Worm (Caenorhabditis elegans) whole organism, L4 larva: ENCODE results near the gene Y110A2AL.1.

ENCODE experiments used
- Y48G9A.11 ChIP-seq: fragments of 200-800 bp; sonication (Bioruptor generic); IDR thresholded peaks from 2 replicates; pipeline ENCODE4 v1.3.6; 2022; ENCODE audit warnings: missing genetic modification reagents, missing genetic modification characterization, missing compliant biosample characterization
- cey-2 ChIP-seq: sonication (generic microtip); optimal IDR thresholded peaks from 3 replicates; lab custom pipeline; 2017; ENCODE audit warnings: missing genetic modification characterization, mild to moderate bottlenecking, missing compliant biosample characterization, antibody characterized with exemption, borderline replicate concordance; ENCODE audit not compliant: insufficient read depth
- lin-39 ChIP-seq: fragments of 150-350 bp; optimal IDR thresholded peaks from 2 replicates; lab custom pipeline; 2014; ENCODE audit warnings: missing biosample characterization, missing genetic modification reagents, missing genetic modification characterization
- lir-3 ChIP-seq: sonication (generic microtip); optimal IDR thresholded peaks from 2 replicates; lab custom pipeline; 2016; ENCODE audit warnings: mild to moderate bottlenecking, missing genetic modification characterization, missing compliant biosample characterization
- madf-5 ChIP-seq, 2 experiments: fragments of 200-800 bp; sonication (Bioruptor generic); IDR thresholded peaks; 2 replicates each; pipeline ENCODE4 v1.3.6; 2022; ENCODE audit warnings: missing compliant biosample characterization in 2 of 2, missing genetic modification characterization in 2 of 2
- mdl-1 ChIP-seq, 2 experiments: fragments of 150-350 bp in 1 of 2; sonication (generic microtip) in 1 of 2; optimal IDR thresholded peaks; 2 replicates each; lab custom pipeline; 2014 to 2017; ENCODE audit warnings: missing biosample characterization in 2 of 2, missing genetic modification characterization in 2 of 2
- nhr-41 ChIP-seq: fragments of 200-800 bp; sonication (Bioruptor generic); IDR thresholded peaks from 2 replicates; pipeline ENCODE4 v1.3.6; 2022; ENCODE audit warnings: missing genetic modification reagents, missing genetic modification characterization, missing compliant biosample characterization
- skn-1 ChIP-seq: fragments of 150-350 bp; optimal IDR thresholded peaks from 2 replicates; lab custom pipeline; 2014; ENCODE audit warnings: missing biosample characterization, missing genetic modification characterization
- unc-39 ChIP-seq: sonication (generic microtip); optimal IDR thresholded peaks from 2 replicates; lab custom pipeline; 2017; ENCODE audit warnings: missing biosample characterization, missing genetic modification characterization
- ztf-11 ChIP-seq: fragments of 150-350 bp; optimal IDR thresholded peaks from 2 replicates; lab custom pipeline; 2014; ENCODE audit warnings: missing biosample characterization, missing genetic modification characterization

ce11 chrII:2861385-2862099, 13.4 kb upstream of the Y110A2AL.1 start:
- TF ChIP-seq madf-5 (GFP tag; IDR thresholded peaks at IDR 0.05; lab: Robert Waterston, UW), result 0 out of 4 replicates have a peak, but pooled peaks of 1 of the 2 experiments have one; percentile 60
- TF ChIP-seq skn-1 (tag; lab: Kevin White, UChicago), result no peak
- TF ChIP-seq ztf-11, result no peak
- no peak for TF ChIP-seq cey-2
- TF ChIP-seq lin-39 (tag; lab: Kevin White, UChicago), result no peak
- 0 out of 2 replicates have a peak, but pooled peaks have one; percentile 33 for TF ChIP-seq Y48G9A.11 (GFP tag; lab: Robert Waterston, UW)
- no peak for TF ChIP-seq nhr-41 (GFP tag; lab: Robert Waterston, UW)
- no peak for TF ChIP-seq unc-39 (tag; lab: Kevin White, UChicago)
- no peak for TF ChIP-seq mdl-1 (tag; optimal IDR thresholded peaks at IDR 0.05; lab: Kevin White, UChicago)
- no peak for TF ChIP-seq lir-3 (tag; lab: Kevin White, UChicago)
